Worm (Caenorhabditis elegans): ENCODE measurements around the gene cup-4.

ce11 chrIII:7855468-7855867, 10.8 kb upstream of the cup-4 start:
- no peak for TF ChIP-seq dpl-1 (GFP tag; optimal IDR thresholded peaks at IDR 0.05)
- TF ChIP-seq lin-1 (GFP tag; IDR thresholded peaks at IDR 0.05): no peak
- TF ChIP-seq ces-1 (GFP tag; optimal IDR thresholded peaks at IDR 0.05): no peak
- no peak for TF ChIP-seq spr-1 (tag; optimal IDR thresholded peaks at IDR 0.05)
- no peak for TF ChIP-seq hlh-30 (tag; optimal IDR thresholded peaks at IDR 0.05; ENCODE audit: insufficient read depth)
- TF ChIP-seq lsy-2 (tag; optimal IDR thresholded peaks at IDR 0.05): no peak
